Worm (Caenorhabditis elegans): ENCODE measurements around the gene W03H9.1.

ce11 chrII:14195931-14196330 is 46.0 kb upstream of the W03H9.1 start:
- TF ChIP-seq tab-1 (GFP tag; IDR thresholded peaks at IDR 0.05) (no peak), cog-1 (tag; optimal IDR thresholded peaks at IDR 0.05) (no peak), T22C8.4 (GFP tag; IDR thresholded peaks at IDR 0.05) (no peak), ref-1 (GFP tag; conservative IDR thresholded peaks at IDR 0.05) (no peak)
